Worm (Caenorhabditis elegans): ENCODE measurements around the gene T13C5.6.

- TF ChIP-seq dao-5 (tag; optimal IDR thresholded peaks at IDR 0.05) (no peak), him-1 (tag; optimal IDR thresholded peaks at IDR 0.05) (no peak)
Observed at ce11 chrX:6159562-6159961, 47.9 kb downstream of the T13C5.6 start.

Measured in whole organism, L4/young adult.